Worm (Caenorhabditis elegans) whole organism, midembryonic: Measurements from ENCODE around the gene srh-125.

Source experiments
- cog-1 ChIP-seq: sonication (generic microtip); optimal IDR thresholded peaks from 2 replicates; lab custom pipeline; 2016; ENCODE audit warnings: missing genetic modification characterization, missing compliant biosample characterization
- med-1 ChIP-seq: sonication (generic microtip); optimal IDR thresholded peaks from 2 replicates; lab custom pipeline; 2017; ENCODE audit warnings: missing genetic modification characterization, mild to moderate bottlenecking, missing compliant biosample characterization, antibody characterized with exemption, missing genetic modification reagents; ENCODE audit not compliant: insufficient read depth
- ref-1 ChIP-seq: fragments of 200-800 bp; sonication (Bioruptor generic); conservative IDR thresholded peaks from 2 replicates; pipeline ENCODE4 v1.3.6; 2022; ENCODE audit warnings: missing genetic modification reagents, missing genetic modification characterization, missing compliant biosample characterization

- no peak for TF ChIP-seq ref-1 (GFP tag; lab: Robert Waterston, UW)
- no peak for TF ChIP-seq cog-1 (tag; lab: Kevin White, UChicago)
- TF ChIP-seq med-1, result no peak
Measured at ce11 chrV:7436509-7436908, 40.2 kb downstream of the srh-125 start.
